Worm (Caenorhabditis elegans) whole organism, early embryonic: ENCODE results near the gene pgp-3.

Experiments
- B0310.2 ChIP-seq: sonication (generic microtip); optimal IDR thresholded peaks from 2 replicates; lab custom pipeline; 2016; ENCODE audit warnings: mild to moderate bottlenecking, missing genetic modification characterization, missing compliant biosample characterization
- F13C5.2 ChIP-seq: sonication (generic microtip); optimal IDR thresholded peaks from 2 replicates; lab custom pipeline; 2017; ENCODE audit warnings: mild to moderate bottlenecking, missing genetic modification characterization, inconsistent platforms, missing compliant biosample characterization
- aly-1 ChIP-seq: sonication (generic microtip); optimal IDR thresholded peaks from 2 replicates; lab custom pipeline; 2016; ENCODE audit warnings: missing genetic modification characterization, missing compliant biosample characterization
- ama-1 ChIP-seq: fragments of 150-350 bp; optimal IDR thresholded peaks from 2 replicates; lab custom pipeline; 2014
- ceh-13 ChIP-seq: fragments of 200-800 bp; sonication (Bioruptor generic); optimal IDR thresholded peaks from 2 replicates; lab custom pipeline; 2018; ENCODE audit warnings: mild to moderate bottlenecking, missing genetic modification characterization, missing compliant biosample characterization
- ceh-36 ChIP-seq: sonication (generic microtip); optimal IDR thresholded peaks from 2 replicates; lab custom pipeline; 2016; ENCODE audit warnings: missing genetic modification characterization, inconsistent platforms, missing compliant biosample characterization
- ets-7 ChIP-seq: sonication (generic microtip); optimal IDR thresholded peaks from 2 replicates; lab custom pipeline; 2016; ENCODE audit warnings: missing genotype, missing genetic modification characterization, missing compliant biosample characterization
- flt-1 ChIP-seq: fragments of 200-800 bp; sonication (Bioruptor generic); IDR thresholded peaks from 2 replicates; pipeline ENCODE4 v1.3.6; 2022; ENCODE audit warnings: missing genetic modification characterization, missing compliant biosample characterization
- hmbx-1 ChIP-seq: sonication (generic microtip); optimal IDR thresholded peaks from 2 replicates; lab custom pipeline; 2016; ENCODE audit warnings: mild to moderate bottlenecking, missing genetic modification characterization, missing compliant biosample characterization
- hmg-4 ChIP-seq: fragments of 200-800 bp; sonication (Bioruptor generic); optimal IDR thresholded peaks from 2 replicates; lab custom pipeline; 2018; ENCODE audit warnings: mild to moderate bottlenecking, missing genetic modification characterization, missing compliant biosample characterization
- hnd-1 ChIP-seq: sonication (generic microtip); optimal IDR thresholded peaks from 2 replicates; lab custom pipeline; 2016; ENCODE audit warnings: missing genetic modification characterization, missing compliant biosample characterization
- pes-1 ChIP-seq: fragments of 200-800 bp; sonication (Bioruptor generic); IDR thresholded peaks from 2 replicates; pipeline ENCODE4 v1.3.6; 2022; ENCODE audit warnings: missing genetic modification reagents, missing genetic modification characterization, missing compliant biosample characterization
- scrt-1 ChIP-seq: fragments of 200-800 bp; sonication (Bioruptor generic); IDR thresholded peaks from 2 replicates; pipeline ENCODE4 v1.3.6; 2022; ENCODE audit warnings: missing genetic modification characterization, missing compliant biosample characterization
- sea-1 ChIP-seq: fragments of 200-800 bp; sonication (Bioruptor generic); conservative IDR thresholded peaks from 2 replicates; pipeline ENCODE4 v1.3.6; 2022; ENCODE audit warnings: missing genetic modification characterization, missing compliant biosample characterization
- tbx-11 ChIP-seq: fragments of 200-800 bp; sonication (Bioruptor generic); IDR thresholded peaks from 2 replicates; pipeline ENCODE4 v1.3.6; 2022; ENCODE audit warnings: missing genetic modification characterization, missing compliant biosample characterization
- tbx-37 ChIP-seq: fragments of 200-800 bp; sonication (Bioruptor generic); conservative IDR thresholded peaks from 2 replicates; pipeline ENCODE4 v1.3.6; 2022; ENCODE audit warnings: missing genetic modification reagents, missing genetic modification characterization, missing compliant biosample characterization
- tra-4 ChIP-seq: sonication (generic microtip); optimal IDR thresholded peaks from 2 replicates; lab custom pipeline; 2017; ENCODE audit warnings: missing genetic modification characterization, missing compliant biosample characterization

The pgp-3 gene

DNA sequence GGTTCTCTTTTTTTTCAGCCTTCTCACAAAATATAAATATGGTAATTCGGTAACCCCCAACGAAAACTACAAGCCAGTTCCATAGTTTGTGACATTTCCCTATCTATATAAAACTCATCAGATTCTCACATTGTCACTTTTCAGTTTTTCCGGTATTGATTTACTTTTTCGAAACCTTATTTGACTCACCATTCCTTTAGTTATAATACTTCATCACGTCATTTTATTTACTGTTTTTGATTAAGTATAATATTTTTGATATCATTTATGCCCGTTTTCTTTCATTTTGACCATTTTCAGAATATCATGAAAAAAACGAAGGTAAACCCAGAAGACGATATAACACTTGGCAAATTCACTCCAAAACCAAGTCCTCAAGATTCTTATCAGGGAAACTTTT is at the start of gene pgp-3:
TSS of gene pgp-3 (plus strand) at position 301 of the 400 bp plus-strand sequence.
- TF ChIP-seq tra-4 (tag; lab: Kevin White, UChicago) (no peak), ceh-36 (tag; lab: Kevin White, UChicago) (no peak), sea-1 (GFP tag; lab: Robert Waterston, UW) (no peak), tbx-11 (GFP tag; lab: Robert Waterston, UW) (no peak), ama-1 (lab: Kevin White, UChicago) (no peak)

DNA sequence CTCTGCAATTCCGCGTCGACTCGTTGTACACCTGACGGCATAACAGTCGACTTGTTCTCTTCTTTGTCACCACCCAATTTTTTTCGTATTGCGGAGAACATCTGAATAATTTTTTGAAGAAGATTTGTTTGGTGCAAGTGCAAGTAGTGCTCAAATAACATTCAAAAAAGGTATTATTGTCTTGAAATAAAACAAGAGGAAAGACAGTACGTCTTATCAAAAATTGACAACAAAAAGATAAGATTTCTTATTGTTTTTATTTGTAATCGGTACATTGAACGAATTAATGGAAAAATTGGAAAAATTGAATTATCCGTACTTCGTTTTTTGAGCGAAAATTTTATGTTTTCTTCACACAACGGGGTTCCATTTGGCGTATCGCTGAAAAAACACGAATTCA is 46.2 kb upstream of the pgp-3 start, which contains the start of gene F08G12.1:
TSS of gene F08G12.1 (minus strand) at position 101 of the 400 bp plus-strand sequence.
- TF ChIP-seq tbx-11 (GFP tag; lab: Robert Waterston, UW) (no peak), ceh-13 (GFP tag; lab: Kevin White, UChicago) (no peak), sea-1 (GFP tag; lab: Robert Waterston, UW) (no peak), tra-4 (tag; lab: Kevin White, UChicago) (no peak), F13C5.2 (tag; lab: Kevin White, UChicago) (no peak)

DNA sequence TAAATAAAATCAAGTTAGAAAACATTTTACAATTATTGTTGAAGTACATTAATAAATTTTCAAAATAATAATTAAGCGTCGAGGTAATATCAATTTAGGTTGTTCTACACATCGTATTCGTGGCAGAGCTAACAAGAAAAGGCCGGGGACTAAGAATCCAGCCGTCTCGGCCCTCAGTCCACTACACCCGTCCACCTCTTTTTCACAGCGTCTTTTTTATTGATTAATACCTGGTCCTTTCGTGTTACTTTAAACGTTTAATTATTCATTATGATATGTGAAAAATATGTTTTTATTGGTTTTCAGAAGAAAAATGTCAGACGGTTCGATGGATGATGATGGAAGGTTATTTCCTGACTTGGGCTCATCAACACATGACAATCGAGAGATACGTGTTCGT is 44.9 kb upstream of the pgp-3 start, which contains the start of gene vhl-1:
TSS of gene vhl-1 (plus strand) at position 301 of the 400 bp plus-strand sequence.
- TF ChIP-seq ama-1 (lab: Kevin White, UChicago) (no peak), ets-7 (tag; lab: Kevin White, UChicago) (no peak), F13C5.2 (tag; lab: Kevin White, UChicago) (no peak), hmbx-1 (tag; lab: Kevin White, UChicago) (no peak), pes-1 (GFP tag; lab: Robert Waterston, UW) (no peak), sea-1 (GFP tag; lab: Robert Waterston, UW) (no peak), tbx-37 (no peak), flt-1 (no peak), scrt-1 (no peak), tbx-11 (GFP tag; lab: Robert Waterston, UW) (no peak), aly-1 (tag; lab: Kevin White, UChicago) (no peak), hnd-1 (no peak), ceh-36 (tag; lab: Kevin White, UChicago) (no peak), ceh-13 (GFP tag; lab: Kevin White, UChicago) (no peak), hmg-4 (GFP tag; lab: Kevin White, UChicago) (no peak)

DNA sequence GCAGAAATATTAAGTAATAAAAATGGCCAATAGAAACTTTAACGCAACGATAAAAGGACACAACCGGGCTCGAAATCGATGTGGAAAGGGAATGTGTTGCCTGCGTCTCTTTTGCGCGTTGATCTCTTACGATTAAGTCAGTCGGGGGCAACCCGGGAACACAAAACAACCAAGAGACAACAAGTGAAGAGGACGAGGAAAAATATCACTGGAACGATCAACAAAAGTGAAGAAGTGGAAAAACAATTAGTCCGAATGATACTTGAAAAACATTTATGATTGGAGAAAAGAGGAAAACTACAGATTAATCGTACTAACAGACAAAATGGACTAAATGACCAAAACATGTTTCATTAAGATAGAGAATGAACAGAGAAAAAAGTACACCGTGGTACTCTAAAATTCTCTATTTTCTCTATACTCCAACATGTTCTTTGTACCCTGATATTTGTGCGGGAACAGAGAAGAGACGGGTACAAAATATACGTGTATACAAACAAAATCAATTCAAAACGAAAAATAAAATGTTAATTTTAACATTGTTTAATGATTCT is 41.6 kb upstream of the pgp-3 start, which contains the start of gene F08G12.5:
TSS of gene F08G12.5 (minus strand) at position 1 of the 554 bp plus-strand sequence.
- no peak for TF ChIP-seq pes-1 (GFP tag; lab: Robert Waterston, UW)
- TF ChIP-seq sea-1 (GFP tag; lab: Robert Waterston, UW): no peak
- no peak for TF ChIP-seq tbx-11 (GFP tag; lab: Robert Waterston, UW)
- TF ChIP-seq hnd-1: no peak
- TF ChIP-seq ceh-13 (GFP tag; lab: Kevin White, UChicago): no peak
- TF ChIP-seq ets-7 (tag; lab: Kevin White, UChicago): no peak
- no peak for TF ChIP-seq tbx-37

DNA sequence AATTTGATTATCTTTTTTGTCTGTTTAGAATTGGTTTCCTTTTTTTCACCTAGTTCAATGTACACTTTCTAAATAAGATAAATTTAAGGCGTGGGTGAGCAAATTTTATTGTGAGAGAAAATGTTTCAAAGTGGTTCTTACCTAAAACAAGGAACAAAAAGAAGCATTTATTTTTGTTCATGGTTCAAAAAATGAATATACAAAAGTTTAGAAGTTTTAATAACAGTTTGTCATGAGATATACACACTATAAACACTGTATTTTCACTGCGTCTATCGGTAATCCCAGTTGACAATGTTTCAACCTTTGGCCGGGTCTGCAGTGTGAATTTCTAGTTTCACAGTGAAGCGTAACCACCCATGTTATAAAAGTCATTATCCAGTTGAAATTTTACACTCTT is 36.6 kb upstream of the pgp-3 start, which contains the start of gene F08G12.11:
TSS of gene F08G12.11 (minus strand) at position 181 of the 400 bp plus-strand sequence.
- TF ChIP-seq tbx-37: no peak
- TF ChIP-seq ets-7 (tag; lab: Kevin White, UChicago): no peak
- no peak for TF ChIP-seq hmbx-1 (tag; lab: Kevin White, UChicago)
- TF ChIP-seq hnd-1: no peak
- TF ChIP-seq ceh-13 (GFP tag; lab: Kevin White, UChicago): no peak
- no peak for TF ChIP-seq sea-1 (GFP tag; lab: Robert Waterston, UW)
- TF ChIP-seq flt-1: no peak
- no peak for TF ChIP-seq pes-1 (GFP tag; lab: Robert Waterston, UW)
- no peak for TF ChIP-seq ceh-36 (tag; lab: Kevin White, UChicago)
- TF ChIP-seq B0310.2: no peak
- TF ChIP-seq hmg-4 (GFP tag; lab: Kevin White, UChicago): no peak
- no peak for TF ChIP-seq tbx-11 (GFP tag; lab: Robert Waterston, UW)
- TF ChIP-seq scrt-1: no peak

DNA sequence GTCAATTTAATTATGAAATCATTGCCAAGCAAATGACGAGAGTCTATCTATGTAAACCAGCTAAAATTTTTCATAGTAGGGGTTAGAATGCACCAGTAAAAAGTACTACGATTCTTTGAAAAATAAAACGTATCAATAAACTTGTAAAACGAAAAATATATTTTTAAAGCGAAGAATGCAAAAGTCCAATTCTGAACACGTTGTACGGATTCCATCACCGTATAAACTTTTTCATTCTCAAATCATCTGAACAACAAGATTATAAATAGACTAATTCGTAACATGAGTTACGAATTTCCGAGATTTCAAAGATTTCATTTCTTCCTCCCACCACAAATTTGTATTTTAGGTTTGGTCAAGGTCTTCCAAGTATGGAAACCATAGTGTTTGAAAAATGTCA is 35.2 kb upstream of the pgp-3 start, which contains the start of gene nlp-57:
TSS of gene nlp-57 (plus strand) at position 301 of the 400 bp plus-strand sequence.
- no peak for TF ChIP-seq ceh-13 (GFP tag; lab: Kevin White, UChicago)
- TF ChIP-seq scrt-1: no peak
- TF ChIP-seq B0310.2: no peak
- TF ChIP-seq tbx-37: no peak

DNA sequence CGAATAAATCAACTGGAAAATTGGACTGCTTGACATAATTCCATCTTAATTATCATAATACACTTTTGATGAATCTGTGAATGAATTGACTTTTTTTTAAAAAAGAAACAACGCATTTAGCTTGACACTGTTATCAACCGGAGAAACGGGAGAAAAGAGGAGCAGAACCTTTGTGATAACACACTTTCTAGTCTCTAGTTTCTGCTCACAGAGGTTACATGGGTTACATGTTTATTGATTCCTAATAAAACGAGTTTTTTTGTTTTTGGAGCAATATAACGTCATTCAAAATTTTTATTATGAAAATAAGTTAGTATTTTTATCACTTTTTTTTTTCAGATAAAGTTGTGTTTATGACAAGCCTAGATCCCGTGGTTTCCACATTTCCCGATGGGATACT is 34.0 kb upstream of the pgp-3 start, which contains the start of gene hizr-1:
TSS of gene hizr-1 (plus strand) at position 340 of the 400 bp plus-strand sequence.
- TF ChIP-seq ets-7 (tag; lab: Kevin White, UChicago) (no peak), ceh-13 (GFP tag; lab: Kevin White, UChicago) (no peak), tbx-11 (GFP tag; lab: Robert Waterston, UW) (no peak), tbx-37 (no peak), F13C5.2 (tag; lab: Kevin White, UChicago) (no peak), B0310.2 (no peak), aly-1 (tag; lab: Kevin White, UChicago) (no peak), tra-4 (tag; lab: Kevin White, UChicago) (no peak), ama-1 (lab: Kevin White, UChicago) (no peak), pes-1 (GFP tag; lab: Robert Waterston, UW) (no peak), scrt-1 (no peak), hnd-1 (no peak), flt-1 (no peak), ceh-36 (tag; lab: Kevin White, UChicago) (no peak), hmg-4 (GFP tag; lab: Kevin White, UChicago) (no peak), sea-1 (GFP tag; lab: Robert Waterston, UW) (no peak), hmbx-1 (tag; lab: Kevin White, UChicago) (no peak)

DNA sequence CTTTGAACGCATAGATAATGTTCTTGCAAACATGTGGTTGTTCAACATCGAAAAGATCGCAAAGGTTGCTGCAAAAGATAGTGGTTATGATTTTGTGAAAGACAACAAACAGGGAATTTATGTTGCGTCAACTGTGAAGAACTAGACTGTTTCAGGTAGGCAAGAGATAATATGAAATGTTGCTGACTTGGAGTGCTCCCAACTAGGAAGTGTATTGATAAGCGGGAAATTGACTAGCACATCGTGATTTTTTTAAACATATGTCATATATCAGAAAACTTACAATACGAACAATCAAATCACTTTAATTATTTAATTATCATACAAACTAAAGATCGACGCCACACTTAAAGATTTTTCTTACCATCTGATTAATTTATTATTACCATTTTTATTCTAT is 28.7 kb upstream of the pgp-3 start:
- TF ChIP-seq aly-1 (tag; lab: Kevin White, UChicago) (no peak), B0310.2 (no peak), hnd-1 (no peak), pes-1 (GFP tag; lab: Robert Waterston, UW) (no peak), tbx-37 (no peak), hmg-4 (GFP tag; lab: Kevin White, UChicago) (no peak), ceh-36 (tag; lab: Kevin White, UChicago) (no peak), flt-1 (no peak), ets-7 (tag; lab: Kevin White, UChicago) (no peak), ceh-13 (GFP tag; lab: Kevin White, UChicago) (no peak), tbx-11 (GFP tag; lab: Robert Waterston, UW) (no peak)
